Fruit fly (Drosophila melanogaster) whole organism, embryonic: ENCODE data around the gene CG44405.

ENCODE experiments used
- Asciz ChIP-seq: fragments of 200-800 bp; sonication (Bioruptor generic); optimal IDR thresholded peaks from 2 replicates; lab custom pipeline; 2017; ENCODE audit warnings: missing biosample characterization, mild to moderate bottlenecking, missing genetic modification characterization, missing genetic modification reagents
- BEAF-32 ChIP-seq: fragments of 200-800 bp; sonication (Bioruptor generic); optimal IDR thresholded peaks from 3 replicates; lab custom pipeline; 2017; ENCODE audit warnings: missing biosample characterization, missing genetic modification characterization, mild to moderate bottlenecking, moderate library complexity, missing genetic modification reagents
- CG10147 ChIP-seq: fragments of 200-800 bp; sonication (Bioruptor generic); optimal IDR thresholded peaks from 2 replicates; lab custom pipeline; 2019; ENCODE audit warnings: missing biosample characterization, mild to moderate bottlenecking, missing genetic modification characterization, moderate library complexity
- CG10462 ChIP-seq: fragments of 200-800 bp; sonication (Bioruptor generic); optimal IDR thresholded peaks from 2 replicates; lab custom pipeline; 2016; ENCODE audit warnings: missing biosample characterization, missing genetic modification characterization
- CG10565 ChIP-seq: fragments of 200-800 bp; sonication (Bioruptor generic); optimal IDR thresholded peaks from 3 replicates; lab custom pipeline; 2016; ENCODE audit warnings: missing biosample characterization, mild to moderate bottlenecking, missing genetic modification characterization
- CG11398 ChIP-seq: fragments of 200-800 bp; sonication (Bioruptor generic); optimal IDR thresholded peaks from 2 replicates; lab custom pipeline; 2016; ENCODE audit warnings: missing biosample characterization, missing genetic modification characterization
- CG11456 ChIP-seq: fragments of 200-800 bp; sonication (Bioruptor generic); IDR thresholded peaks from 3 replicates; pipeline ENCODE4 v1.3.6; 2022; ENCODE audit warnings: missing biosample characterization, missing genetic modification characterization
- CG14667 ChIP-seq: fragments of 200-800 bp; sonication (Bioruptor generic); IDR thresholded peaks from 2 replicates; pipeline ENCODE4 v1.3.6; 2022; ENCODE audit warnings: missing biosample characterization, missing genetic modification characterization
- CG1603 ChIP-seq: fragments of 200-800 bp; sonication (Bioruptor generic); optimal IDR thresholded peaks from 2 replicates; lab custom pipeline; 2019; ENCODE audit warnings: missing biosample characterization, mild to moderate bottlenecking, missing genetic modification characterization, moderate library complexity
- CG17568 ChIP-seq: fragments of 200-800 bp; sonication (Bioruptor generic); optimal IDR thresholded peaks from 2 replicates; lab custom pipeline; 2018; ENCODE audit warnings: missing biosample characterization, mild to moderate bottlenecking, missing genetic modification characterization, moderate library complexity
- CG17829 ChIP-seq: fragments of 200-800 bp; optimal IDR thresholded peaks from 2 replicates; lab custom pipeline; 2019; ENCODE audit warnings: missing biosample characterization, mild to moderate bottlenecking, missing genetic modification characterization, moderate library complexity
- CG1832 ChIP-seq: fragments of 200-800 bp; sonication (Bioruptor generic); optimal IDR thresholded peaks from 2 replicates; lab custom pipeline; 2017; ENCODE audit warnings: missing biosample characterization, mild to moderate bottlenecking, missing genetic modification characterization, inconsistent platforms
- CG18476 ChIP-seq: fragments of 200-800 bp; sonication (Bioruptor generic); optimal IDR thresholded peaks from 2 replicates; lab custom pipeline; 2016; ENCODE audit warnings: missing biosample characterization, mild to moderate bottlenecking, missing genetic modification characterization
- CG2116 ChIP-seq: fragments of 200-800 bp; sonication (Bioruptor generic); optimal IDR thresholded peaks from 3 replicates; lab custom pipeline; 2018; ENCODE audit warnings: missing biosample characterization, mild to moderate bottlenecking, missing genetic modification characterization
- CG2120 ChIP-seq: fragments of 200-800 bp; sonication (Bioruptor generic); optimal IDR thresholded peaks from 3 replicates; lab custom pipeline; 2016; ENCODE audit warnings: missing biosample characterization, missing genetic modification characterization
- CG30431 ChIP-seq: fragments of 200-800 bp; sonication (Bioruptor generic); optimal IDR thresholded peaks from 2 replicates; lab custom pipeline; 2017; ENCODE audit warnings: missing biosample characterization, missing genetic modification characterization
- CG32532 ChIP-seq: fragments of 200-800 bp; sonication (Bioruptor generic); IDR thresholded peaks from 2 replicates; pipeline ENCODE4 v1.3.6; 2022; ENCODE audit warnings: missing biosample characterization, missing genetic modification characterization
- CG4328 ChIP-seq: fragments of 200-800 bp; sonication (Bioruptor generic); optimal IDR thresholded peaks from 3 replicates; lab custom pipeline; 2017; ENCODE audit warnings: missing biosample characterization, missing genetic modification reagents, missing genetic modification characterization
- CG4404 ChIP-seq: fragments of 200-800 bp; sonication (Bioruptor generic); IDR thresholded peaks from 2 replicates; pipeline ENCODE4 v1.3.6; 2022; ENCODE audit warnings: missing biosample characterization, missing genetic modification characterization
- CG5953 ChIP-seq: fragments of 200-800 bp; sonication (Bioruptor generic); IDR thresholded peaks from 2 replicates; pipeline ENCODE4 v1.3.6; 2022; ENCODE audit warnings: missing biosample characterization, missing genetic modification characterization
- CG6272 ChIP-seq: fragments of 200-800 bp; sonication (Bioruptor generic); IDR thresholded peaks from 2 replicates; pipeline ENCODE4 v1.3.6; 2022; ENCODE audit warnings: missing biosample characterization, missing genetic modification characterization
- CG6689 ChIP-seq: fragments of 200-800 bp; sonication (Bioruptor generic); IDR thresholded peaks from 2 replicates; pipeline ENCODE4 v1.3.6; 2022; ENCODE audit warnings: missing biosample characterization, missing genetic modification characterization
- CG6765 ChIP-seq: fragments of 200-800 bp; sonication (Bioruptor generic); optimal IDR thresholded peaks from 3 replicates; lab custom pipeline; 2017; ENCODE audit warnings: missing biosample characterization, mild to moderate bottlenecking, missing genetic modification characterization
- CG7745 ChIP-seq: fragments of 200-800 bp; sonication (Bioruptor generic); optimal IDR thresholded peaks from 2 replicates; lab custom pipeline; 2018; ENCODE audit warnings: missing biosample characterization, mild to moderate bottlenecking, missing genetic modification characterization, moderate library complexity
- CG8359 ChIP-seq: fragments of 200-800 bp; sonication (Bioruptor generic); optimal IDR thresholded peaks from 2 replicates; lab custom pipeline; 2017; ENCODE audit warnings: missing biosample characterization, mild to moderate bottlenecking, missing genetic modification characterization, borderline replicate concordance
- CG9797 ChIP-seq: fragments of 200-800 bp; sonication (Bioruptor generic); optimal IDR thresholded peaks from 3 replicates; lab custom pipeline; 2018; ENCODE audit warnings: missing biosample characterization, mild to moderate bottlenecking, missing genetic modification characterization
- Gug ChIP-seq: fragments of 200-800 bp; sonication (Bioruptor generic); IDR thresholded peaks from 4 replicates; pipeline ENCODE4 v1.3.6; 2022; ENCODE audit warnings: missing biosample characterization, missing genetic modification characterization
- Hr78 ChIP-seq, 2 experiments: fragments of 200-800 bp in 1 of 2; fragments of >200 bp in 1 of 2; sonication (Bioruptor generic) in 1 of 2; optimal IDR thresholded peaks; 2 replicates each; lab custom pipeline; 2017 to 2019; ENCODE audit warnings: missing biosample characterization in 2 of 2, missing genetic modification characterization in 2 of 2, mild to moderate bottlenecking in 1 of 2, moderate library complexity in 1 of 2
- Mrtf ChIP-seq: fragments of 200-800 bp; sonication (Bioruptor generic); IDR thresholded peaks from 3 replicates; pipeline ENCODE4 v1.3.6; 2022; ENCODE audit warnings: missing biosample characterization, missing genetic modification characterization
- NFAT ChIP-seq: fragments of 200-800 bp; sonication (Bioruptor generic); IDR thresholded peaks from 2 replicates; pipeline ENCODE4 v1.3.6; 2022; ENCODE audit warnings: missing biosample characterization, missing genetic modification characterization
- Opbp ChIP-seq: fragments of 200-800 bp; sonication (Bioruptor generic); IDR thresholded peaks from 3 replicates; pipeline ENCODE4 v1.3.6; 2022; ENCODE audit warnings: missing biosample characterization, missing genetic modification characterization; ENCODE audit not compliant: partially characterized antibody
- Pdp1 ChIP-seq, 2 experiments: fragments of 200-800 bp; sonication (Bioruptor generic); optimal IDR thresholded peaks; 3 replicates each; lab custom pipeline; 2016; ENCODE audit warnings: missing biosample characterization in 2 of 2, missing genetic modification characterization in 2 of 2, mild to moderate bottlenecking in 1 of 2, moderate library complexity in 1 of 2
- Ravus ChIP-seq: fragments of 200-800 bp; sonication (Bioruptor generic); IDR thresholded peaks from 2 replicates; pipeline ENCODE4 v1.3.6; 2022; ENCODE audit warnings: missing biosample characterization, missing genetic modification characterization
- Sox100B ChIP-seq: fragments of 200-800 bp; sonication (Bioruptor generic); optimal IDR thresholded peaks from 3 replicates; lab custom pipeline; 2018; ENCODE audit warnings: missing biosample characterization, mild to moderate bottlenecking, missing genetic modification characterization
- Tbp ChIP-seq: fragments of >200 bp; optimal IDR thresholded peaks from 2 replicates; lab custom pipeline; 2018; ENCODE audit warnings: missing biosample characterization, missing genetic modification characterization
- bcd ChIP-seq: fragments of 200-800 bp; sonication (Bioruptor generic); optimal IDR thresholded peaks from 2 replicates; lab custom pipeline; 2017; ENCODE audit warnings: missing biosample characterization, mild to moderate bottlenecking, missing genetic modification characterization
- eve ChIP-seq, 2 experiments: fragments of >200 bp; optimal IDR thresholded peaks; 2 replicates each; lab custom pipeline; 2017; ENCODE audit warnings: missing biosample characterization in 2 of 2, missing genetic modification characterization in 2 of 2
- hbn ChIP-seq: fragments of 200-800 bp; sonication (Bioruptor generic); IDR thresholded peaks from 2 replicates; pipeline ENCODE4 v1.3.6; 2022; ENCODE audit warnings: missing biosample characterization, missing genetic modification characterization; ENCODE audit not compliant: partially characterized antibody
- hkb ChIP-seq, 2 experiments: fragments of 200-800 bp in 1 of 2; fragments of >200 bp in 1 of 2; sonication (Bioruptor generic) in 1 of 2; IDR thresholded peaks in 1 of 2; optimal IDR thresholded peaks in 1 of 2; 2 replicates each; pipeline versions ENCODE4 v1.3.6 to Lab custom; 2017 to 2022; ENCODE audit warnings: missing biosample characterization in 1 of 2, missing genetic modification characterization in 1 of 2
- hth ChIP-seq: fragments of >200 bp; optimal IDR thresholded peaks from 2 replicates; lab custom pipeline; 2017; ENCODE audit warnings: inconsistent platforms
- kah ChIP-seq: fragments of 200-800 bp; sonication (Bioruptor generic); optimal IDR thresholded peaks from 2 replicates; lab custom pipeline; 2018; ENCODE audit warnings: missing biosample characterization, mild to moderate bottlenecking, missing genetic modification characterization
- kni ChIP-seq: fragments of 200-800 bp; sonication (Bioruptor generic); optimal IDR thresholded peaks from 3 replicates; lab custom pipeline; 2017; ENCODE audit warnings: mild to moderate bottlenecking, missing biosample characterization, missing genetic modification reagents, missing genetic modification characterization
- mirr ChIP-seq: fragments of 200-800 bp; sonication (Bioruptor generic); optimal IDR thresholded peaks from 3 replicates; lab custom pipeline; 2018; ENCODE audit warnings: missing biosample characterization, mild to moderate bottlenecking, missing genetic modification characterization
- prd ChIP-seq, 3 experiments: fragments of >200 bp in 2 of 3; fragments of 200-800 bp in 1 of 3; sonication (Bioruptor generic) in 1 of 3; optimal IDR thresholded peaks in 2 of 3; IDR thresholded peaks in 1 of 3; 2 replicates in 2 of 3; 3 replicates in 1 of 3; pipeline versions ENCODE4 v1.3.6 to Lab custom; 2017 to 2022; ENCODE audit warnings: missing biosample characterization in 1 of 3, missing genetic modification characterization in 1 of 3
- psq ChIP-seq: fragments of 200-800 bp; sonication (Bioruptor generic); optimal IDR thresholded peaks from 2 replicates; lab custom pipeline; 2017; ENCODE audit warnings: missing biosample characterization, missing genetic modification characterization
- rib ChIP-seq: fragments of 200-800 bp; sonication (Bioruptor generic); IDR thresholded peaks from 2 replicates; pipeline ENCODE4 v1.3.6; 2022; ENCODE audit warnings: missing biosample characterization, missing genetic modification characterization
- sens ChIP-seq: fragments of 200-800 bp; sonication (Bioruptor generic); peaks from one replicate; lab custom pipeline; 2016; ENCODE audit warnings: missing biosample characterization, missing genetic modification characterization
- slou ChIP-seq: fragments of 200-800 bp; sonication (Bioruptor generic); optimal IDR thresholded peaks from 3 replicates; lab custom pipeline; 2016; ENCODE audit warnings: missing biosample characterization, missing genetic modification characterization
- so ChIP-seq: fragments of 200-800 bp; sonication (Bioruptor generic); IDR thresholded peaks from 3 replicates; pipeline ENCODE4 v1.3.6; 2022; ENCODE audit warnings: missing biosample characterization, missing genetic modification characterization
- ssp ChIP-seq: fragments of 200-800 bp; sonication (Bioruptor generic); IDR thresholded peaks from 2 replicates; pipeline ENCODE4 v1.3.6; 2022; ENCODE audit warnings: missing biosample characterization, missing genetic modification characterization
- toy ChIP-seq: fragments of 200-800 bp; sonication (Bioruptor generic); IDR thresholded peaks from 2 replicates; pipeline ENCODE4 v1.3.6; 2022; ENCODE audit warnings: missing biosample characterization, missing genetic modification characterization

CG44405 gene

DNA sequence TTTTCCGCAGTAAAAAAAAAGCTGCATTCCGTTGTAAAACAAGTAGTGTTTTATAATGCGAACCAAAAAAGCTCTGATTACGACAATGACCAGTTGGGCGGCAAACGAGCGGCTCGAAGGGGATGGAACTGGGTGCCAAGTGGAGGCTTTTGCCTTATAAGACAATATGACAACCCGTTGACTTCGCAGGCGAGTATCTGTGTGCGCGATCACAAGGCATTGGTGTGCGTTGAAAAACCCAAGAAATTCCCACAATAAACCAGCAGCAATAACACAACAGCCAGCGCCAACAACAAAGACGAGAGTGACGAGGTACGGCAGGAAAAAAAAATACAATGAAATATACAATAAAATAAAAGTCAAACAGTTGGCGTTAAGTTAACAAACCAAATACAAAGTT lies 27.1 kb downstream of the CG44405 start (continued):
- TF ChIP-seq Tbp (no peak), CG10565 (GFP tag; lab: Kevin White, UChicago) (no peak), Mrtf (GFP tag; lab: Robert Waterston, UW) (no peak), Gug (GFP tag; lab: Robert Waterston, UW) (no peak), sens (GFP tag; lab: Kevin White, UChicago) (peak; percentile 49), CG2120 (peak; percentile 2), CG6272 (GFP tag; lab: Robert Waterston, UW) (no peak), CG14667 (GFP tag; lab: Robert Waterston, UW) (no peak), Hr78 (GFP tag; optimal IDR thresholded peaks at IDR 0.05; lab: Kevin White, UChicago) (no peak), CG1603 (tag; lab: Kevin White, UChicago) (no peak), CG8359 (GFP tag; lab: Kevin White, UChicago) (no peak), so (GFP tag; lab: Robert Waterston, UW) (no peak), rib (peak; percentile 66; the same call in 1 of the 2 replicates), Opbp (GFP tag; lab: Robert Waterston, UW) (no peak), BEAF-32 (GFP tag; lab: Kevin White, UChicago) (no peak), toy (GFP tag; lab: Robert Waterston, UW) (no peak), CG18476 (GFP tag; lab: Kevin White, UChicago) (no peak), hth (lab: Kevin White, UChicago) (no peak), Pdp1 (GFP tag; optimal IDR thresholded peaks at IDR 0.05; lab: Kevin White, UChicago) (peak in 1 of 2 experiments; percentile 97), CG10147 (GFP tag; lab: Kevin White, UChicago) (no peak), CG32532 (GFP tag; lab: Robert Waterston, UW) (peak; percentile 31; the same call in 1 of the 2 replicates), slou (GFP tag; lab: Kevin White, UChicago) (no peak), eve (GFP tag; optimal IDR thresholded peaks at IDR 0.05; lab: Kevin White, UChicago) (no peak), CG30431 (GFP tag; lab: Kevin White, UChicago) (no peak), CG17829 (no peak), hkb (optimal IDR thresholded peaks at IDR 0.05; lab: Kevin White, UChicago) (no peak), hkb (GFP tag; IDR thresholded peaks at IDR 0.05; lab: Robert Waterston, UW) (peak; percentile 25; the same call in 1 of the 2 replicates), CG7745 (tag; lab: Kevin White, UChicago) (no peak), kah (GFP tag; lab: Kevin White, UChicago) (no peak), CG9797 (GFP tag; lab: Kevin White, UChicago) (no peak), CG6689 (no peak), prd (optimal IDR thresholded peaks at IDR 0.05; lab: Kevin White, UChicago) (no peak), prd (GFP tag; IDR thresholded peaks at IDR 0.05; lab: Robert Waterston, UW) (no peak), psq (GFP tag; lab: Kevin White, UChicago) (no peak), CG4328 (GFP tag; lab: Kevin White, UChicago) (no peak), Ravus (GFP tag; lab: Robert Waterston, UW) (no peak), CG11456 (GFP tag; lab: Robert Waterston, UW) (no peak), hbn (GFP tag; lab: Robert Waterston, UW) (no peak), CG11398 (GFP tag; lab: Kevin White, UChicago) (no peak), CG10462 (GFP tag; lab: Kevin White, UChicago) (no peak), bcd (GFP tag; lab: Kevin White, UChicago) (no peak), NFAT (0 out of 2 replicates have a peak, but pooled peaks have one; percentile 43), CG2116 (GFP tag; lab: Kevin White, UChicago) (no peak), CG1832 (no peak), mirr (peak; percentile 77), CG5953 (no peak), Asciz (no peak), CG4404 (no peak), kni (GFP tag; lab: Kevin White, UChicago) (no peak), ssp (GFP tag; lab: Robert Waterston, UW) (no peak), Sox100B (GFP tag; lab: Kevin White, UChicago) (no peak), CG6765 (no peak), CG17568 (GFP tag; lab: Kevin White, UChicago) (no peak)
